Fruit fly (Drosophila melanogaster) whole organism, embryonic: ENCODE data around the gene CG33120.
A peak's percentile ranks its signal among the peaks of the same experiment; 100 is the strongest.

Experiments used
- Blimp-1 ChIP-seq: fragments of 200-800 bp; sonication (Bioruptor generic); optimal IDR thresholded peaks from 3 replicates; lab custom pipeline; 2018; ENCODE audit warnings: missing biosample characterization, missing genetic modification characterization, mild to moderate bottlenecking, moderate library complexity, missing genetic modification reagents
- CG1024 ChIP-seq: fragments of 200-800 bp; sonication (Bioruptor generic); IDR thresholded peaks from 2 replicates; pipeline ENCODE4 v1.3.6; 2022; ENCODE audit warnings: missing biosample characterization, missing genetic modification characterization
- CG10959 ChIP-seq: fragments of 200-800 bp; sonication (Bioruptor generic); IDR thresholded peaks from 2 replicates; pipeline ENCODE4 v1.3.6; 2022; ENCODE audit warnings: missing biosample characterization, missing genetic modification characterization
- CG12769 ChIP-seq: fragments of 200-800 bp; sonication (Bioruptor generic); optimal IDR thresholded peaks from 2 replicates; lab custom pipeline; 2019; ENCODE audit warnings: missing biosample characterization, mild to moderate bottlenecking, missing genetic modification characterization, moderate library complexity
- CG13894 ChIP-seq: fragments of 200-800 bp; sonication (Bioruptor generic); optimal IDR thresholded peaks from 3 replicates; lab custom pipeline; 2018; ENCODE audit warnings: missing biosample characterization, mild to moderate bottlenecking, missing genetic modification characterization, moderate library complexity
- CG14014 ChIP-seq: fragments of 200-800 bp; sonication (Bioruptor generic); IDR thresholded peaks from 2 replicates; pipeline ENCODE4 v1.3.6; 2022; ENCODE audit warnings: missing biosample characterization, missing genetic modification characterization
- CG15514 ChIP-seq: fragments of 200-800 bp; sonication (Bioruptor generic); optimal IDR thresholded peaks from 3 replicates; lab custom pipeline; 2017; ENCODE audit warnings: missing biosample characterization, missing genetic modification characterization, mild to moderate bottlenecking, moderate library complexity, missing genetic modification reagents
- CG17186 ChIP-seq: fragments of 200-800 bp; sonication (Bioruptor generic); optimal IDR thresholded peaks from 3 replicates; lab custom pipeline; 2017; ENCODE audit warnings: missing biosample characterization, missing genetic modification reagents, missing genetic modification characterization
- CG7963 ChIP-seq: fragments of 200-800 bp; sonication (Bioruptor generic); IDR thresholded peaks from 3 replicates; pipeline ENCODE4 v1.3.6; 2022; ENCODE audit warnings: missing biosample characterization, missing genetic modification characterization; ENCODE audit not compliant: partially characterized antibody
- Dbx ChIP-seq: fragments of 200-800 bp; sonication (Bioruptor generic); IDR thresholded peaks from 3 replicates; pipeline ENCODE4 v1.3.6; 2022; ENCODE audit warnings: missing biosample characterization, missing genetic modification characterization
- Deaf1 ChIP-seq: fragments of 200-800 bp; optimal IDR thresholded peaks from 3 replicates; lab custom pipeline; 2019; ENCODE audit warnings: missing biosample characterization, mild to moderate bottlenecking, missing genetic modification characterization, moderate library complexity
- Doc3 ChIP-seq: fragments of 200-800 bp; sonication (Bioruptor generic); IDR thresholded peaks from 3 replicates; pipeline ENCODE4 v1.3.6; 2022; ENCODE audit warnings: missing biosample characterization, missing genetic modification characterization; ENCODE audit not compliant: partially characterized antibody
- Ets65A ChIP-seq: fragments of 200-800 bp; sonication (Bioruptor generic); peaks from one replicate; lab custom pipeline; 2016; ENCODE audit warnings: missing biosample characterization, missing genetic modification characterization
- Hr3 ChIP-seq: fragments of 200-800 bp; sonication (Bioruptor generic); optimal IDR thresholded peaks from 3 replicates; lab custom pipeline; 2016; ENCODE audit warnings: missing biosample characterization, missing genetic modification characterization
- Hr39 ChIP-seq: fragments of >200 bp; optimal IDR thresholded peaks from 2 replicates; lab custom pipeline; 2017
- Jarid2 ChIP-seq: fragments of 200-800 bp; sonication (Bioruptor generic); optimal IDR thresholded peaks from 3 replicates; lab custom pipeline; 2017; ENCODE audit warnings: mild to moderate bottlenecking, missing biosample characterization, missing genetic modification reagents, missing genetic modification characterization
- NC2α ChIP-seq: fragments of 200-800 bp; sonication (Bioruptor generic); optimal IDR thresholded peaks from 2 replicates; lab custom pipeline; 2016; ENCODE audit warnings: missing biosample characterization, missing genetic modification characterization
- NFAT ChIP-seq: fragments of 200-800 bp; sonication (Bioruptor generic); IDR thresholded peaks from 2 replicates; pipeline ENCODE4 v1.3.6; 2022; ENCODE audit warnings: missing biosample characterization, missing genetic modification characterization
- Neu2 ChIP-seq: fragments of 200-800 bp; sonication (Bioruptor generic); optimal IDR thresholded peaks from 3 replicates; lab custom pipeline; 2016; ENCODE audit warnings: missing biosample characterization, missing genetic modification characterization, borderline replicate concordance
- Opbp ChIP-seq: fragments of 200-800 bp; sonication (Bioruptor generic); IDR thresholded peaks from 3 replicates; pipeline ENCODE4 v1.3.6; 2022; ENCODE audit warnings: missing biosample characterization, missing genetic modification characterization; ENCODE audit not compliant: partially characterized antibody
- Six4 ChIP-seq: fragments of 200-800 bp; sonication (Bioruptor generic); optimal IDR thresholded peaks from 2 replicates; lab custom pipeline; 2016; ENCODE audit warnings: missing biosample characterization, missing genetic modification characterization
- Trl ChIP-seq, 3 experiments: fragments of >200 bp in 2 of 3; fragments of 200-800 bp in 1 of 3; sonication (Bioruptor generic) in 1 of 3; optimal IDR thresholded peaks; 2 replicates in 1 of 3; 3 replicates in 2 of 3; lab custom pipeline; 2016 to 2017; ENCODE audit warnings: missing biosample characterization in 1 of 3, missing genetic modification characterization in 1 of 3
- ac ChIP-seq: fragments of 200-800 bp; sonication (Bioruptor generic); optimal IDR thresholded peaks from 3 replicates; lab custom pipeline; 2017; ENCODE audit warnings: missing biosample characterization, mild to moderate bottlenecking, missing genetic modification characterization
- ap ChIP-seq: fragments of 200-800 bp; sonication (Bioruptor generic); IDR thresholded peaks from 2 replicates; pipeline ENCODE4 v1.3.6; 2022; ENCODE audit warnings: missing biosample characterization, missing genetic modification characterization
- cg ChIP-seq: fragments of 200-800 bp; sonication (Bioruptor generic); optimal IDR thresholded peaks from 3 replicates; lab custom pipeline; 2019; ENCODE audit warnings: missing biosample characterization, mild to moderate bottlenecking, missing genetic modification characterization, moderate library complexity
- chinmo ChIP-seq: fragments of 200-800 bp; sonication (Bioruptor generic); IDR thresholded peaks from 4 replicates; pipeline ENCODE4 v1.3.6; 2022; ENCODE audit warnings: missing biosample characterization, missing genetic modification characterization; ENCODE audit not compliant: partially characterized antibody
- chn ChIP-seq: fragments of 200-800 bp; sonication (Bioruptor generic); optimal IDR thresholded peaks from 2 replicates; lab custom pipeline; 2016; ENCODE audit warnings: missing biosample characterization, missing genetic modification characterization
- crol ChIP-seq: fragments of 200-800 bp; sonication (Bioruptor generic); IDR thresholded peaks from 2 replicates; pipeline ENCODE4 v1.3.6; 2022; ENCODE audit warnings: missing biosample characterization, missing genetic modification characterization
- esg ChIP-seq: fragments of 200-800 bp; sonication (Bioruptor generic); conservative IDR thresholded peaks from 2 replicates; pipeline ENCODE4 v1.3.6; 2022; ENCODE audit warnings: missing biosample characterization, missing genetic modification characterization
- ewg ChIP-seq: fragments of 200-800 bp; sonication (Bioruptor generic); optimal IDR thresholded peaks from 3 replicates; lab custom pipeline; 2017; ENCODE audit warnings: mild to moderate bottlenecking, missing biosample characterization, missing genetic modification reagents, missing genetic modification characterization
- exex ChIP-seq: fragments of 200-800 bp; sonication (Bioruptor generic); optimal IDR thresholded peaks from 4 replicates; lab custom pipeline; 2018; ENCODE audit warnings: missing biosample characterization, mild to moderate bottlenecking, missing genetic modification characterization, moderate library complexity
- eyg ChIP-seq: fragments of 200-800 bp; sonication (Bioruptor generic); optimal IDR thresholded peaks from 3 replicates; lab custom pipeline; 2016; ENCODE audit warnings: missing biosample characterization, missing genetic modification characterization
- grau ChIP-seq: fragments of 200-800 bp; optimal IDR thresholded peaks from 3 replicates; lab custom pipeline; 2019; ENCODE audit warnings: missing biosample characterization, mild to moderate bottlenecking, missing genetic modification characterization, moderate library complexity
- kah ChIP-seq: fragments of 200-800 bp; sonication (Bioruptor generic); optimal IDR thresholded peaks from 2 replicates; lab custom pipeline; 2018; ENCODE audit warnings: missing biosample characterization, mild to moderate bottlenecking, missing genetic modification characterization
- klu ChIP-seq: fragments of 200-800 bp; sonication (Bioruptor generic); IDR thresholded peaks from 2 replicates; pipeline ENCODE4 v1.3.6; 2022; ENCODE audit warnings: missing biosample characterization, missing genetic modification characterization
- kni ChIP-seq: fragments of 200-800 bp; sonication (Bioruptor generic); optimal IDR thresholded peaks from 3 replicates; lab custom pipeline; 2017; ENCODE audit warnings: mild to moderate bottlenecking, missing biosample characterization, missing genetic modification reagents, missing genetic modification characterization
- nerfin-1 ChIP-seq: fragments of 200-800 bp; sonication (Bioruptor generic); optimal IDR thresholded peaks from 3 replicates; lab custom pipeline; 2019; ENCODE audit warnings: missing biosample characterization, mild to moderate bottlenecking, missing genetic modification characterization, moderate library complexity
- pb ChIP-seq: fragments of 200-800 bp; sonication (Bioruptor generic); optimal IDR thresholded peaks from 3 replicates; lab custom pipeline; 2016; ENCODE audit warnings: missing biosample characterization, missing genetic modification characterization
- sim ChIP-seq: fragments of 200-800 bp; sonication (Bioruptor generic); IDR thresholded peaks from 2 replicates; pipeline ENCODE4 v1.3.6; 2022; ENCODE audit warnings: missing biosample characterization, missing genetic modification characterization
- slbo ChIP-seq: fragments of 200-800 bp; sonication (Bioruptor generic); IDR thresholded peaks from 2 replicates; pipeline ENCODE4 v1.3.6; 2022; ENCODE audit warnings: missing biosample characterization, missing genetic modification characterization

Gene CG33120

dm6 chr2L:18846843-18847242 lies 2.5 kb upstream of the CG33120 start:
- TF ChIP-seq CG12769 (tag; lab: Kevin White, UChicago) (no peak), ac (GFP tag; lab: Kevin White, UChicago) (no peak), grau (tag; lab: Kevin White, UChicago) (no peak), klu (no peak), Ets65A (GFP tag; lab: Kevin White, UChicago) (peak; percentile 3), Neu2 (no peak), CG7963 (GFP tag; lab: Robert Waterston, UW) (no peak), CG1024 (no peak), Dbx (GFP tag; lab: Robert Waterston, UW) (no peak), Trl (optimal IDR thresholded peaks at IDR 0.05; lab: Kevin White, UChicago) (peak; percentile 55 to 72), Trl (GFP tag; optimal IDR thresholded peaks at IDR 0.05; lab: Kevin White, UChicago) (no peak), Six4 (GFP tag; lab: Kevin White, UChicago) (no peak), nerfin-1 (tag; lab: Kevin White, UChicago) (peak; percentile 60), Hr39 (lab: Kevin White, UChicago) (no peak), ewg (GFP tag; lab: Kevin White, UChicago) (peak; percentile 71), CG13894 (tag; lab: Kevin White, UChicago) (peak; percentile 32), Jarid2 (no peak), chn (GFP tag; lab: Kevin White, UChicago) (no peak), sim (GFP tag; lab: Robert Waterston, UW) (no peak), CG15514 (GFP tag; lab: Kevin White, UChicago) (peak; percentile 93), CG17186 (GFP tag; lab: Kevin White, UChicago) (no peak), Hr3 (GFP tag; lab: Kevin White, UChicago) (no peak), ap (GFP tag; lab: Robert Waterston, UW) (no peak), CG10959 (GFP tag; lab: Robert Waterston, UW) (no peak), NC2α (no peak), slbo (no peak), crol (GFP tag; lab: Robert Waterston, UW) (peak; percentile 45; the same call in 1 of the 2 replicates), kah (GFP tag; lab: Kevin White, UChicago) (no peak), Deaf1 (no peak), eyg (no peak), Opbp (GFP tag; lab: Robert Waterston, UW) (no peak), pb (GFP tag; lab: Kevin White, UChicago) (no peak), chinmo (0 out of 4 replicates have a peak, but pooled peaks have one; percentile 10), exex (tag; lab: Kevin White, UChicago) (no peak), Doc3 (GFP tag; lab: Robert Waterston, UW) (no peak), CG14014 (GFP tag; lab: Robert Waterston, UW) (no peak), NFAT (GFP tag; lab: Robert Waterston, UW) (no peak), Blimp-1 (GFP tag; lab: Kevin White, UChicago) (no peak)

dm6 chr2L:18846175-18846574 lies 1.8 kb upstream of the CG33120 start:
- TF ChIP-seq cg (GFP tag; lab: Kevin White, UChicago) (peak; percentile 42), CG15514 (GFP tag; lab: Kevin White, UChicago) (peak; percentile 94), esg (no peak), kni (no peak), eyg (no peak)
